Worm (Caenorhabditis elegans): Measurements from ENCODE around the gene F43D2.3.

F43D2.3 gene

ce11 chrV:14663006-14663405 lies 31.3 kb downstream of the F43D2.3 start, which contains the start of gene C47E8.9:
C47E8.9 (plus strand) TSS chrV:14663306.
- no peak for TF ChIP-seq nhr-23 (tag; optimal IDR thresholded peaks at IDR 0.05)
- no peak for TF ChIP-seq lin-39 (tag; optimal IDR thresholded peaks at IDR 0.05)
- no peak for TF ChIP-seq mdl-1 (tag; optimal IDR thresholded peaks at IDR 0.05)
- no peak for TF ChIP-seq lin-13 (GFP tag; optimal IDR thresholded peaks at IDR 0.05)
- TF ChIP-seq peb-1 (tag; optimal IDR thresholded peaks at IDR 0.05) = no peak
- TF ChIP-seq skn-1 (tag; optimal IDR thresholded peaks at IDR 0.05) = no peak
- no peak for TF ChIP-seq lsy-2 (tag; optimal IDR thresholded peaks at IDR 0.05)
- no peak for TF ChIP-seq alr-1 (tag; optimal IDR thresholded peaks at IDR 0.05)
- no peak for TF ChIP-seq nhr-10 (tag; optimal IDR thresholded peaks at IDR 0.05)
- no peak for TF ChIP-seq nhr-25 (tag; optimal IDR thresholded peaks at IDR 0.05)
- TF ChIP-seq R02D3.7 (tag; optimal IDR thresholded peaks at IDR 0.05) = no peak
- no peak for TF ChIP-seq nhr-11 (tag; optimal IDR thresholded peaks at IDR 0.05)
- TF ChIP-seq C34F6.9 (tag; optimal IDR thresholded peaks at IDR 0.05) = no peak
- no peak for TF ChIP-seq mab-5 (tag; optimal IDR thresholded peaks at IDR 0.05)

- TF ChIP-seq aly-2 (tag; optimal IDR thresholded peaks at IDR 0.05) (no peak), lsy-2 (tag; optimal IDR thresholded peaks at IDR 0.05) (no peak), sem-4 (tag; optimal IDR thresholded peaks at IDR 0.05) (no peak), nhr-77 (tag; optimal IDR thresholded peaks at IDR 0.05) (no peak)
These were observed 34.0 kb downstream of the F43D2.3 start, which contains the start of gene C47E8.1 for ce11 chrV:14665728-14666127. C47E8.1 (plus strand) TSS chrV:14666028.

- TF ChIP-seq alr-1 (tag; optimal IDR thresholded peaks at IDR 0.05) (no peak), nhr-10 (tag; optimal IDR thresholded peaks at IDR 0.05) (no peak), mdl-1 (tag; optimal IDR thresholded peaks at IDR 0.05) (no peak), sem-4 (tag; optimal IDR thresholded peaks at IDR 0.05) (no peak)
These were observed 46.6 kb downstream of the F43D2.3 start for ce11 chrV:14678298-14678697.

- no peak for TF ChIP-seq elt-1 (tag; optimal IDR thresholded peaks at IDR 0.05)
These were observed 48.3 kb downstream of the F43D2.3 start, which contains the start of gene C47E8.3 for ce11 chrV:14680014-14680413. C47E8.3 (plus strand) TSS chrV:14680314.

Measured in whole organism, L2 larva.